Fruit fly (Drosophila melanogaster) whole organism, embryonic: ENCODE measurements around the gene CG5355.
A peak's percentile ranks its signal among the peaks of the same experiment; 100 is the strongest.

Source experiments
- Blimp-1 ChIP-seq: fragments of 200-800 bp; sonication (Bioruptor generic); optimal IDR thresholded peaks from 3 replicates; lab custom pipeline; 2018; ENCODE audit warnings: missing biosample characterization, missing genetic modification characterization, mild to moderate bottlenecking, moderate library complexity, missing genetic modification reagents
- CG10462 ChIP-seq: fragments of 200-800 bp; sonication (Bioruptor generic); optimal IDR thresholded peaks from 2 replicates; lab custom pipeline; 2016; ENCODE audit warnings: missing biosample characterization, missing genetic modification characterization
- CG10959 ChIP-seq: fragments of 200-800 bp; sonication (Bioruptor generic); IDR thresholded peaks from 2 replicates; pipeline ENCODE4 v1.3.6; 2022; ENCODE audit warnings: missing biosample characterization, missing genetic modification characterization
- CG10979 ChIP-seq: fragments of 200-800 bp; sonication (Bioruptor generic); optimal IDR thresholded peaks from 2 replicates; lab custom pipeline; 2018; ENCODE audit warnings: missing biosample characterization, mild to moderate bottlenecking, missing genetic modification characterization, moderate library complexity
- CG12236 ChIP-seq: fragments of 200-800 bp; sonication (Bioruptor generic); optimal IDR thresholded peaks from 2 replicates; lab custom pipeline; 2016; ENCODE audit warnings: missing biosample characterization, missing genetic modification characterization
- CG12769 ChIP-seq: fragments of 200-800 bp; sonication (Bioruptor generic); optimal IDR thresholded peaks from 2 replicates; lab custom pipeline; 2019; ENCODE audit warnings: missing biosample characterization, mild to moderate bottlenecking, missing genetic modification characterization, moderate library complexity
- CG14050 ChIP-seq: fragments of 200-800 bp; sonication (Bioruptor generic); IDR thresholded peaks from 3 replicates; pipeline ENCODE4 v1.3.6; 2022; ENCODE audit warnings: missing biosample characterization, missing genetic modification characterization
- CG15601 ChIP-seq: fragments of 200-800 bp; sonication (Bioruptor generic); optimal IDR thresholded peaks from 3 replicates; lab custom pipeline; 2019; ENCODE audit warnings: missing biosample characterization, mild to moderate bottlenecking, missing genetic modification characterization, moderate library complexity
- CG17361 ChIP-seq: fragments of 200-800 bp; sonication (Bioruptor generic); IDR thresholded peaks from 3 replicates; pipeline ENCODE4 v1.3.6; 2022; ENCODE audit warnings: missing biosample characterization, missing genetic modification characterization
- CG17829 ChIP-seq: fragments of 200-800 bp; optimal IDR thresholded peaks from 2 replicates; lab custom pipeline; 2019; ENCODE audit warnings: missing biosample characterization, mild to moderate bottlenecking, missing genetic modification characterization, moderate library complexity
- CG1792 ChIP-seq: fragments of 200-800 bp; sonication (Bioruptor generic); optimal IDR thresholded peaks from 2 replicates; lab custom pipeline; 2016; ENCODE audit warnings: missing biosample characterization, missing genetic modification characterization
- CG2120 ChIP-seq: fragments of 200-800 bp; sonication (Bioruptor generic); optimal IDR thresholded peaks from 3 replicates; lab custom pipeline; 2016; ENCODE audit warnings: missing biosample characterization, missing genetic modification characterization
- CG3065 ChIP-seq: fragments of 200-800 bp; sonication (Bioruptor generic); optimal IDR thresholded peaks from 2 replicates; lab custom pipeline; 2016; ENCODE audit warnings: missing biosample characterization, missing genetic modification characterization
- CG3281 ChIP-seq: fragments of 200-800 bp; sonication (Bioruptor generic); optimal IDR thresholded peaks from 3 replicates; lab custom pipeline; 2017; ENCODE audit warnings: missing biosample characterization, mild to moderate bottlenecking, missing genetic modification characterization
- CG3995 ChIP-seq: fragments of 200-800 bp; sonication (Bioruptor generic); optimal IDR thresholded peaks from 3 replicates; lab custom pipeline; 2016; ENCODE audit warnings: missing biosample characterization, missing genetic modification characterization
- CG4328 ChIP-seq: fragments of 200-800 bp; sonication (Bioruptor generic); optimal IDR thresholded peaks from 3 replicates; lab custom pipeline; 2017; ENCODE audit warnings: missing biosample characterization, missing genetic modification reagents, missing genetic modification characterization
- CG7556 ChIP-seq: fragments of 200-800 bp; sonication (Bioruptor generic); optimal IDR thresholded peaks from 2 replicates; lab custom pipeline; 2017; ENCODE audit warnings: missing biosample characterization, mild to moderate bottlenecking, missing genetic modification characterization
- CG7963 ChIP-seq: fragments of 200-800 bp; sonication (Bioruptor generic); IDR thresholded peaks from 3 replicates; pipeline ENCODE4 v1.3.6; 2022; ENCODE audit warnings: missing biosample characterization, missing genetic modification characterization; ENCODE audit not compliant: partially characterized antibody
- CG8944 ChIP-seq: fragments of 200-800 bp; sonication (Bioruptor generic); optimal IDR thresholded peaks from 3 replicates; lab custom pipeline; 2016; ENCODE audit warnings: missing biosample characterization, missing genetic modification characterization
- CG9609 ChIP-seq: fragments of 200-800 bp; sonication (Bioruptor generic); optimal IDR thresholded peaks from 3 replicates; lab custom pipeline; 2016; ENCODE audit warnings: missing biosample characterization, missing genetic modification characterization
- CG9932 ChIP-seq: fragments of 200-800 bp; sonication (Bioruptor generic); IDR thresholded peaks from 2 replicates; pipeline ENCODE4 v1.3.6; 2022; ENCODE audit warnings: missing biosample characterization, missing genetic modification characterization
- CkIIα-i1 ChIP-seq: fragments of 200-800 bp; sonication (Bioruptor generic); IDR thresholded peaks from 2 replicates; pipeline ENCODE4 v1.3.6; 2022; ENCODE audit warnings: missing biosample characterization, missing genetic modification characterization
- Dref ChIP-seq: fragments of 200-800 bp; sonication (Bioruptor generic); IDR thresholded peaks from 2 replicates; pipeline ENCODE4 v1.3.6; 2022; ENCODE audit warnings: missing biosample characterization, missing genetic modification characterization
- Fer2 ChIP-seq: fragments of 200-800 bp; sonication (Bioruptor generic); optimal IDR thresholded peaks from 2 replicates; lab custom pipeline; 2018; ENCODE audit warnings: missing biosample characterization, mild to moderate bottlenecking, missing genetic modification characterization, moderate library complexity
- Gug ChIP-seq: fragments of 200-800 bp; sonication (Bioruptor generic); IDR thresholded peaks from 4 replicates; pipeline ENCODE4 v1.3.6; 2022; ENCODE audit warnings: missing biosample characterization, missing genetic modification characterization
- HmgD ChIP-seq: fragments of 200-800 bp; sonication (Bioruptor generic); optimal IDR thresholded peaks from 3 replicates; lab custom pipeline; 2016; ENCODE audit warnings: missing biosample characterization, missing genetic modification characterization
- Lhr ChIP-seq: fragments of 200-800 bp; sonication (Bioruptor generic); optimal IDR thresholded peaks from 3 replicates; lab custom pipeline; 2017; ENCODE audit warnings: mild to moderate bottlenecking, missing biosample characterization, missing genetic modification reagents, missing genetic modification characterization
- Lpt ChIP-seq: fragments of >200 bp; optimal IDR thresholded peaks from 2 replicates; lab custom pipeline; 2018; ENCODE audit warnings: missing biosample characterization, missing genetic modification characterization
- Mad ChIP-seq: fragments of 200-800 bp; sonication (Bioruptor generic); optimal IDR thresholded peaks from 2 replicates; lab custom pipeline; 2016; ENCODE audit warnings: missing biosample characterization, missing genetic modification characterization
- Max ChIP-seq: fragments of 200-800 bp; sonication (Bioruptor generic); optimal IDR thresholded peaks from 2 replicates; lab custom pipeline; 2016; ENCODE audit warnings: missing biosample characterization, mild to moderate bottlenecking, missing genetic modification characterization
- Nf-YC ChIP-seq: fragments of 200-800 bp; optimal IDR thresholded peaks from 3 replicates; lab custom pipeline; 2019; ENCODE audit warnings: missing biosample characterization, mild to moderate bottlenecking, missing genetic modification characterization, moderate library complexity
- Sox100B ChIP-seq: fragments of 200-800 bp; sonication (Bioruptor generic); optimal IDR thresholded peaks from 3 replicates; lab custom pipeline; 2018; ENCODE audit warnings: missing biosample characterization, mild to moderate bottlenecking, missing genetic modification characterization
- btn ChIP-seq: fragments of 200-800 bp; sonication (Bioruptor generic); optimal IDR thresholded peaks from 2 replicates; lab custom pipeline; 2016; ENCODE audit warnings: missing biosample characterization, missing genetic modification characterization
- dmrt11E ChIP-seq: fragments of 200-800 bp; sonication (Bioruptor generic); optimal IDR thresholded peaks from 3 replicates; lab custom pipeline; 2018; ENCODE audit warnings: missing biosample characterization, mild to moderate bottlenecking, missing genetic modification characterization, moderate library complexity
- eve ChIP-seq, 2 experiments: fragments of >200 bp; optimal IDR thresholded peaks; 2 replicates each; lab custom pipeline; 2017; ENCODE audit warnings: missing biosample characterization in 2 of 2, missing genetic modification characterization in 2 of 2
- fd102C ChIP-seq: fragments of 200-800 bp; sonication (Bioruptor generic); optimal IDR thresholded peaks from 2 replicates; lab custom pipeline; 2018; ENCODE audit warnings: missing biosample characterization, mild to moderate bottlenecking, missing genetic modification characterization, moderate library complexity
- gsb-n ChIP-seq: fragments of 200-800 bp; sonication (Bioruptor generic); optimal IDR thresholded peaks from 3 replicates; lab custom pipeline; 2018; ENCODE audit warnings: missing biosample characterization, mild to moderate bottlenecking, missing genetic modification characterization
- ham ChIP-seq: fragments of 200-800 bp; sonication (Bioruptor generic); IDR thresholded peaks from 2 replicates; pipeline ENCODE4 v1.3.6; 2022; ENCODE audit warnings: missing biosample characterization, missing genetic modification characterization
- hbn ChIP-seq: fragments of 200-800 bp; sonication (Bioruptor generic); IDR thresholded peaks from 2 replicates; pipeline ENCODE4 v1.3.6; 2022; ENCODE audit warnings: missing biosample characterization, missing genetic modification characterization; ENCODE audit not compliant: partially characterized antibody
- insv ChIP-seq, 2 experiments: fragments of 200-800 bp; sonication (Bioruptor generic); optimal IDR thresholded peaks; 3 replicates each; lab custom pipeline; 2016 to 2018; ENCODE audit warnings: missing biosample characterization in 2 of 2, missing genetic modification characterization in 2 of 2
- inv ChIP-seq: fragments of 200-800 bp; sonication (Bioruptor generic); IDR thresholded peaks from 2 replicates; pipeline ENCODE4 v1.3.6; 2022; ENCODE audit warnings: missing biosample characterization, missing genetic modification characterization; ENCODE audit not compliant: partially characterized antibody
- kay ChIP-seq: fragments of 200-800 bp; sonication (Bioruptor generic); optimal IDR thresholded peaks from 2 replicates; lab custom pipeline; 2016; ENCODE audit warnings: missing biosample characterization, missing genetic modification characterization
- mirr ChIP-seq: fragments of 200-800 bp; sonication (Bioruptor generic); optimal IDR thresholded peaks from 3 replicates; lab custom pipeline; 2018; ENCODE audit warnings: missing biosample characterization, mild to moderate bottlenecking, missing genetic modification characterization
- pb ChIP-seq: fragments of 200-800 bp; sonication (Bioruptor generic); optimal IDR thresholded peaks from 3 replicates; lab custom pipeline; 2016; ENCODE audit warnings: missing biosample characterization, missing genetic modification characterization
- slbo ChIP-seq: fragments of 200-800 bp; sonication (Bioruptor generic); IDR thresholded peaks from 2 replicates; pipeline ENCODE4 v1.3.6; 2022; ENCODE audit warnings: missing biosample characterization, missing genetic modification characterization

The CG5355 gene

dm6 chr2L:10403803-10404315 is 9.4 kb downstream of the CG5355 start (continued):
- TF ChIP-seq CG15601 (tag; lab: Kevin White, UChicago) (no peak), hbn (no peak), inv (GFP tag; lab: Robert Waterston, UW) (0 out of 2 replicates have a peak, but pooled peaks have one; percentile 22), CG12236 (no peak), Dref (peak; percentile 67), kay (GFP tag; lab: Kevin White, UChicago) (no peak), CG3281 (no peak), CG7556 (GFP tag; lab: Kevin White, UChicago) (no peak), dmrt11E (tag; lab: Kevin White, UChicago) (no peak), Fer2 (tag; lab: Kevin White, UChicago) (no peak), Max (GFP tag; lab: Kevin White, UChicago) (no peak), Blimp-1 (no peak), CG14050 (GFP tag; lab: Robert Waterston, UW) (no peak), CG17361 (GFP tag; lab: Robert Waterston, UW) (no peak), CG10462 (GFP tag; lab: Kevin White, UChicago) (no peak), ham (GFP tag; lab: Robert Waterston, UW) (no peak), CG17829 (tag; lab: Kevin White, UChicago) (no peak), Sox100B (peak; percentile 3), insv (GFP tag; optimal IDR thresholded peaks at IDR 0.05; lab: Kevin White, UChicago) (no peak), btn (no peak), CG10979 (tag; lab: Kevin White, UChicago) (no peak), fd102C (no peak), CG2120 (no peak), CkIIα-i1 (GFP tag; lab: Robert Waterston, UW) (no peak), CG3065 (GFP tag; lab: Kevin White, UChicago) (peak; percentile 95), Lpt (GFP tag; lab: Kevin White, UChicago) (no peak), pb (GFP tag; lab: Kevin White, UChicago) (no peak), Lhr (GFP tag; lab: Kevin White, UChicago) (no peak), Gug (no peak), Nf-YC (tag; lab: Kevin White, UChicago) (no peak), CG1792 (GFP tag; lab: Kevin White, UChicago) (no peak), CG7963 (no peak), CG4328 (GFP tag; lab: Kevin White, UChicago) (no peak), HmgD (GFP tag; lab: Kevin White, UChicago) (no peak), CG8944 (no peak), CG9609 (GFP tag; lab: Kevin White, UChicago) (no peak), CG10959 (GFP tag; lab: Robert Waterston, UW) (no peak), CG12769 (tag; lab: Kevin White, UChicago) (no peak), CG9932 (GFP tag; lab: Robert Waterston, UW) (no peak), Mad (GFP tag; lab: Kevin White, UChicago) (no peak), gsb-n (tag; lab: Kevin White, UChicago) (no peak), slbo (GFP tag; lab: Robert Waterston, UW) (no peak), eve (GFP tag; optimal IDR thresholded peaks at IDR 0.05; lab: Kevin White, UChicago) (peak in 1 of 2 experiments; percentile 61), CG3995 (peak; percentile 60), mirr (GFP tag; lab: Kevin White, UChicago) (no peak)
